Fruit fly (Drosophila melanogaster) whole organism, prepupa: ENCODE results near the gene Mur18B.

ENCODE experiments used
- Blimp-1 ChIP-seq: fragments of 200-800 bp; sonication (Bioruptor generic); optimal IDR thresholded peaks from 3 replicates; lab custom pipeline; 2017; ENCODE audit warnings: missing biosample characterization, missing genetic modification characterization, mild to moderate bottlenecking, moderate library complexity, missing genetic modification reagents
- CG10669 ChIP-seq: fragments of 200-800 bp; sonication (Bioruptor generic); optimal IDR thresholded peaks from 3 replicates; lab custom pipeline; 2018; ENCODE audit warnings: missing biosample characterization, mild to moderate bottlenecking, missing genetic modification characterization, moderate library complexity
- CG11294 ChIP-seq: fragments of 200-800 bp; sonication (Bioruptor generic); IDR thresholded peaks from 2 replicates; pipeline ENCODE4 v1.3.6; 2022; ENCODE audit warnings: missing biosample characterization, missing genetic modification characterization
- CG11762 ChIP-seq: fragments of 200-800 bp; sonication (Bioruptor generic); optimal IDR thresholded peaks from 3 replicates; lab custom pipeline; 2016; ENCODE audit warnings: missing biosample characterization, missing genetic modification characterization; ENCODE audit not compliant: insufficient read depth
- CG11902 ChIP-seq: fragments of 200-800 bp; sonication (Bioruptor generic); optimal IDR thresholded peaks from 3 replicates; lab custom pipeline; 2016; ENCODE audit warnings: missing biosample characterization, missing genetic modification characterization
- CG15336 ChIP-seq: fragments of 200-800 bp; sonication (Bioruptor generic); IDR thresholded peaks from 2 replicates; pipeline ENCODE4 v1.3.6; 2022; ENCODE audit warnings: missing biosample characterization, missing genetic modification characterization
- CG1621 ChIP-seq: fragments of 200-800 bp; sonication (Bioruptor generic); optimal IDR thresholded peaks from 3 replicates; lab custom pipeline; 2018; ENCODE audit warnings: missing biosample characterization, mild to moderate bottlenecking, missing genetic modification characterization
- CG3032 ChIP-seq: fragments of 200-800 bp; optimal IDR thresholded peaks from 2 replicates; lab custom pipeline; 2019; ENCODE audit warnings: missing biosample characterization, mild to moderate bottlenecking, missing genetic modification characterization, moderate library complexity
- CG32006 ChIP-seq: fragments of 200-800 bp; sonication (Bioruptor generic); optimal IDR thresholded peaks from 3 replicates; lab custom pipeline; 2017; ENCODE audit warnings: missing biosample characterization, mild to moderate bottlenecking, missing genetic modification characterization
- CG3919 ChIP-seq: fragments of 200-800 bp; sonication (Bioruptor generic); optimal IDR thresholded peaks from 3 replicates; lab custom pipeline; 2016; ENCODE audit warnings: missing biosample characterization, missing genetic modification characterization
- CG4318 ChIP-seq: fragments of 200-800 bp; sonication (Bioruptor generic); optimal IDR thresholded peaks from 3 replicates; lab custom pipeline; 2017; ENCODE audit warnings: missing biosample characterization, mild to moderate bottlenecking, missing genetic modification characterization
- CG6163 ChIP-seq: fragments of 200-800 bp; sonication (Bioruptor generic); IDR thresholded peaks from 3 replicates; pipeline ENCODE4 v1.3.6; 2022; ENCODE audit warnings: missing biosample characterization, missing genetic modification characterization
- CG6276 ChIP-seq: fragments of 200-800 bp; sonication (Bioruptor generic); optimal IDR thresholded peaks from 2 replicates; lab custom pipeline; 2017; ENCODE audit warnings: missing biosample characterization, mild to moderate bottlenecking, missing genetic modification characterization
- CG6808 ChIP-seq: fragments of 200-800 bp; sonication (Bioruptor generic); optimal IDR thresholded peaks from 3 replicates; lab custom pipeline; 2017; ENCODE audit warnings: missing biosample characterization, missing genetic modification characterization, mild to moderate bottlenecking, moderate library complexity, missing genetic modification reagents
- CG7368 ChIP-seq: fragments of 200-800 bp; sonication (Bioruptor generic); optimal IDR thresholded peaks from 3 replicates; lab custom pipeline; 2016; ENCODE audit warnings: missing biosample characterization, missing genetic modification characterization
- CG8119 ChIP-seq: fragments of 200-800 bp; sonication (Bioruptor generic); IDR thresholded peaks from 3 replicates; pipeline ENCODE4 v1.3.6; 2022; ENCODE audit warnings: missing biosample characterization, missing genetic modification characterization
- CG8319 ChIP-seq: fragments of 200-800 bp; sonication (Bioruptor generic); optimal IDR thresholded peaks from 3 replicates; lab custom pipeline; 2016; ENCODE audit warnings: missing biosample characterization, missing genetic modification characterization
- CG9139 ChIP-seq: fragments of 200-800 bp; sonication (Bioruptor generic); optimal IDR thresholded peaks from 3 replicates; lab custom pipeline; 2017; ENCODE audit warnings: missing biosample characterization, mild to moderate bottlenecking, missing genetic modification characterization
- Eip75B ChIP-seq: fragments of 200-800 bp; sonication (Bioruptor generic); optimal IDR thresholded peaks from 3 replicates; lab custom pipeline; 2016; ENCODE audit warnings: missing biosample characterization, missing genetic modification characterization
- Eip78C ChIP-seq: fragments of 200-800 bp; sonication (Bioruptor generic); peaks from one replicate; lab custom pipeline; 2016; ENCODE audit warnings: missing biosample characterization, missing genetic modification characterization
- Eip93F ChIP-seq: fragments of 200-800 bp; sonication (Bioruptor generic); optimal IDR thresholded peaks from 2 replicates; lab custom pipeline; 2016; ENCODE audit warnings: missing biosample characterization, mild to moderate bottlenecking, missing genetic modification characterization
- Ets96B ChIP-seq: fragments of 200-800 bp; optimal IDR thresholded peaks from 2 replicates; lab custom pipeline; 2019; ENCODE audit warnings: missing biosample characterization, mild to moderate bottlenecking, missing genetic modification characterization, moderate library complexity
- Hr39 ChIP-seq: fragments of 200-800 bp; sonication (Bioruptor generic); optimal IDR thresholded peaks from 2 replicates; lab custom pipeline; 2016; ENCODE audit warnings: missing biosample characterization, missing genetic modification characterization
- Hr4 ChIP-seq: fragments of 200-800 bp; sonication (Bioruptor generic); optimal IDR thresholded peaks from 3 replicates; lab custom pipeline; 2016; ENCODE audit warnings: missing biosample characterization, missing genetic modification characterization
- Lpt ChIP-seq: fragments of 200-800 bp; sonication (Bioruptor generic); optimal IDR thresholded peaks from 3 replicates; lab custom pipeline; 2016; ENCODE audit warnings: missing biosample characterization, missing genetic modification characterization
- Met ChIP-seq: fragments of 200-800 bp; sonication (Bioruptor generic); optimal IDR thresholded peaks from 3 replicates; lab custom pipeline; 2016; ENCODE audit warnings: missing biosample characterization, missing genetic modification characterization
- OdsH ChIP-seq: fragments of 200-800 bp; sonication (Bioruptor generic); optimal IDR thresholded peaks from 3 replicates; lab custom pipeline; 2016; ENCODE audit warnings: missing biosample characterization, missing genetic modification characterization
- Smox ChIP-seq: fragments of 200-800 bp; sonication (Bioruptor generic); optimal IDR thresholded peaks from 3 replicates; lab custom pipeline; 2016; ENCODE audit warnings: missing biosample characterization, missing genetic modification characterization
- Sox102F ChIP-seq: fragments of 200-800 bp; sonication (Bioruptor generic); optimal IDR thresholded peaks from 2 replicates; lab custom pipeline; 2016; ENCODE audit warnings: missing biosample characterization, mild to moderate bottlenecking, missing genetic modification characterization
- Sox14 ChIP-seq: fragments of 200-800 bp; sonication (Bioruptor generic); optimal IDR thresholded peaks from 3 replicates; lab custom pipeline; 2016; ENCODE audit warnings: missing biosample characterization, missing genetic modification characterization
- Sox15 ChIP-seq: fragments of 200-800 bp; sonication (Bioruptor generic); optimal IDR thresholded peaks from 3 replicates; lab custom pipeline; 2016; ENCODE audit warnings: missing biosample characterization, missing genetic modification characterization
- achi ChIP-seq: fragments of 200-800 bp; sonication (Bioruptor generic); optimal IDR thresholded peaks from 3 replicates; lab custom pipeline; 2016; ENCODE audit warnings: missing biosample characterization, missing genetic modification characterization
- cyc ChIP-seq: fragments of 200-800 bp; sonication (Bioruptor generic); optimal IDR thresholded peaks from 3 replicates; lab custom pipeline; 2016; ENCODE audit warnings: missing biosample characterization, missing genetic modification characterization
- dac ChIP-seq: fragments of 200-800 bp; sonication (Bioruptor generic); optimal IDR thresholded peaks from 2 replicates; lab custom pipeline; 2017; ENCODE audit warnings: missing biosample characterization, mild to moderate bottlenecking, missing genetic modification characterization
- dsx ChIP-seq: fragments of 200-800 bp; optimal IDR thresholded peaks from 3 replicates; lab custom pipeline; 2019; ENCODE audit warnings: missing biosample characterization, mild to moderate bottlenecking, missing genetic modification characterization, moderate library complexity; ENCODE audit not compliant: poor library complexity, severe bottlenecking
- eg ChIP-seq: fragments of 200-800 bp; sonication (Bioruptor generic); IDR thresholded peaks from 3 replicates; pipeline ENCODE4 v1.3.6; 2022; ENCODE audit warnings: missing biosample characterization, missing genetic modification characterization
- esn ChIP-seq: fragments of 200-800 bp; sonication (Bioruptor generic); optimal IDR thresholded peaks from 2 replicates; lab custom pipeline; 2016; ENCODE audit warnings: missing biosample characterization, mild to moderate bottlenecking, missing genetic modification characterization, moderate library complexity
- fd85E ChIP-seq: fragments of 200-800 bp; sonication (Bioruptor generic); optimal IDR thresholded peaks from 3 replicates; lab custom pipeline; 2016; ENCODE audit warnings: missing biosample characterization, missing genetic modification characterization
- fkh ChIP-seq: fragments of 200-800 bp; sonication (Bioruptor generic); optimal IDR thresholded peaks from 3 replicates; lab custom pipeline; 2017; ENCODE audit warnings: missing biosample characterization, mild to moderate bottlenecking, missing genetic modification characterization, moderate library complexity
- net ChIP-seq: fragments of 200-800 bp; sonication (Bioruptor generic); optimal IDR thresholded peaks from 3 replicates; lab custom pipeline; 2016; ENCODE audit warnings: missing biosample characterization, missing genetic modification characterization
- pdm3 ChIP-seq: fragments of 200-800 bp; sonication (Bioruptor generic); optimal IDR thresholded peaks from 3 replicates; lab custom pipeline; 2016; ENCODE audit warnings: missing biosample characterization, missing genetic modification characterization
- salr ChIP-seq, 2 experiments: fragments of 200-800 bp; sonication (Bioruptor generic); optimal IDR thresholded peaks; 3 replicates each; lab custom pipeline; 2016 to 2018; ENCODE audit warnings: missing biosample characterization in 2 of 2, missing genetic modification characterization in 2 of 2, mild to moderate bottlenecking in 1 of 2
- spab ChIP-seq: fragments of 200-800 bp; sonication (Bioruptor generic); optimal IDR thresholded peaks from 2 replicates; lab custom pipeline; 2017; ENCODE audit warnings: missing biosample characterization, mild to moderate bottlenecking, missing genetic modification characterization, missing genetic modification reagents
- ss ChIP-seq, 2 experiments: fragments of 200-800 bp; sonication (Bioruptor generic); optimal IDR thresholded peaks; 2 replicates in 1 of 2; 3 replicates in 1 of 2; lab custom pipeline; 2017 to 2018; ENCODE audit warnings: mild to moderate bottlenecking in 2 of 2, missing biosample characterization in 2 of 2, missing genetic modification characterization in 2 of 2, moderate library complexity in 1 of 2
- svp ChIP-seq: fragments of 200-800 bp; sonication (Bioruptor generic); peaks from one replicate; lab custom pipeline; 2016; ENCODE audit warnings: missing biosample characterization, missing genetic modification characterization
- vri ChIP-seq: fragments of 200-800 bp; sonication (Bioruptor generic); optimal IDR thresholded peaks from 3 replicates; lab custom pipeline; 2016; ENCODE audit warnings: missing biosample characterization, mild to moderate bottlenecking, missing genetic modification characterization

The Mur18B gene

dm6 chrX:19164726-19165125, 48.3 kb upstream of the Mur18B start (continued):
- TF ChIP-seq Eip78C (peak; percentile 80), eg (GFP tag; lab: Robert Waterston, UW) (no peak), OdsH (GFP tag; lab: Kevin White, UChicago) (peak; percentile 48), fkh (no peak), achi (peak; percentile 24), CG1621 (tag; lab: Kevin White, UChicago) (no peak), CG8119 (GFP tag; lab: Robert Waterston, UW) (no peak), pdm3 (GFP tag; lab: Kevin White, UChicago) (peak; percentile 44), CG11294 (GFP tag; lab: Robert Waterston, UW) (no peak), dsx (GFP tag; lab: Kevin White, UChicago) (no peak), CG15336 (GFP tag; lab: Robert Waterston, UW) (no peak), CG8319 (GFP tag; lab: Kevin White, UChicago) (no peak), CG6276 (GFP tag; lab: Kevin White, UChicago) (no peak), Sox102F (GFP tag; lab: Kevin White, UChicago) (peak; percentile 68)

DNA sequence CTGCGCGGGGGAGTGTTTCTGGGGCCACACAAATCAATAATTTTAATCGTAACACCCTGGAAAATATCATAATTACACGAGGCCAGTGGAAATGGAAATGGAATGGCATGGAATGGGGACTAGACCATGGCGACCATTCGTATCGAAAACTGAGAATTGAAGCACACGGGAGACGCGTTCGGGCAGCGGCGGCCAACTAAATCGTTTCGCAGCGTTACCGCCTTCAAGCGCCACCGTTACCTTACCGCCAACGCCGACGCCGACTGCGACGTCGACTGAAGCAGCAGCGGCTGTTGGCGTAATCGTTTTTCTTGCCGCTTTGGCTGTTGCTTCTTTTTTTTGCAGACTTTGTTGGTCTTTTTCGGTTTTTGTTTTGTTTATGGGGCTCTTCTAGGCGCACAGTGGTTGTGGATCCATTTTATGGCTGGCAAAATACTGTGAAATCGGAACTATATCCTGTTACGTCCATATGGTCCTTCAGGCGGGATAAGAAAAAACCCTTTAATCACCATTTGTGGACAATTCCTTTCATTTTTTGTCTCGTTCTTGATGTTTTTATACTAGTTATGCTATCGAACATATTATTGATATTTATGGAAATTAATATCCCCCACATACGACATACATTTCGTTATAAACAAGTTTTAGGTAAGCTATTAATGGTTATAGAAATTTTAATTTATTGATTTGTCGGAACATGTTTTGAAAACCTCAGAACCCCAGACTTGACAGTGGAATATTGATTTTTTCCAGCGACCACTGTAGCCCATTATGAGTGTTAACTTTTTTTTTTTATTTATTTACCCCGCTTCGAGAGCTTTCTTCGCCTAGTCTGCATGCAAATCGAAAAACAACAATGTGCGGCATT, 47.7 kb upstream of the Mur18B start:
- peak; percentile 18 for TF ChIP-seq CG10669 (GFP tag; lab: Kevin White, UChicago)
- no peak for TF ChIP-seq net (GFP tag; lab: Kevin White, UChicago)
- TF ChIP-seq Eip75B (GFP tag; lab: Kevin White, UChicago), result no peak
- peak; percentile 17 for TF ChIP-seq Smox
- TF ChIP-seq CG11762 (GFP tag; lab: Kevin White, UChicago), result no peak
- peak; percentile 70 to 73 for TF ChIP-seq ss (GFP tag; optimal IDR thresholded peaks at IDR 0.05; lab: Kevin White, UChicago)
- no peak for TF ChIP-seq Hr4
- TF ChIP-seq eg (GFP tag; lab: Robert Waterston, UW), result peak; percentile 67
- no peak for TF ChIP-seq Sox14 (GFP tag; lab: Kevin White, UChicago)
- TF ChIP-seq CG4318 (GFP tag; lab: Kevin White, UChicago), result peak; percentile 21
- TF ChIP-seq vri (GFP tag; lab: Kevin White, UChicago), result peak; percentile 67
- TF ChIP-seq svp (GFP tag; lab: Kevin White, UChicago), result no peak
- no peak for TF ChIP-seq Eip93F (GFP tag; lab: Kevin White, UChicago)
- TF ChIP-seq fd85E (GFP tag; lab: Kevin White, UChicago), result no peak
- no peak for TF ChIP-seq Lpt (GFP tag; lab: Kevin White, UChicago)
- TF ChIP-seq CG32006 (GFP tag; lab: Kevin White, UChicago), result peak; percentile 54
- TF ChIP-seq Met (GFP tag; lab: Kevin White, UChicago), result no peak
- peak; percentile 86 for TF ChIP-seq Eip78C
- no peak for TF ChIP-seq Blimp-1 (GFP tag; lab: Kevin White, UChicago)
- TF ChIP-seq CG6163 (GFP tag; lab: Robert Waterston, UW), result peak; percentile 78; the same call in 2 of the 3 replicates
- TF ChIP-seq CG11294 (GFP tag; lab: Robert Waterston, UW), result no peak
- TF ChIP-seq CG9139 (GFP tag; lab: Kevin White, UChicago), result peak; percentile 63
- no peak for TF ChIP-seq CG11902 (GFP tag; lab: Kevin White, UChicago)
- TF ChIP-seq esn, result peak; percentile 16
- TF ChIP-seq Hr39 (GFP tag; lab: Kevin White, UChicago), result peak; percentile 7
- peak; percentile 37 for TF ChIP-seq CG3032 (tag; lab: Kevin White, UChicago)
- TF ChIP-seq dsx (GFP tag; lab: Kevin White, UChicago), result peak; percentile 49
- peak; percentile 5 for TF ChIP-seq pdm3 (GFP tag; lab: Kevin White, UChicago)
- TF ChIP-seq cyc (GFP tag; lab: Kevin White, UChicago), result no peak
- TF ChIP-seq CG3919 (GFP tag; lab: Kevin White, UChicago), result no peak
- peak; percentile 23 for TF ChIP-seq Ets96B
- TF ChIP-seq CG1621 (tag; lab: Kevin White, UChicago), result peak; percentile 59
- no peak for TF ChIP-seq CG8319 (GFP tag; lab: Kevin White, UChicago)
- peak; percentile 16; the same call in 1 of the 2 replicates for TF ChIP-seq CG15336 (GFP tag; lab: Robert Waterston, UW)
- TF ChIP-seq salr (GFP tag; optimal IDR thresholded peaks at IDR 0.05; lab: Kevin White, UChicago), result peak in 1 of 2 experiments; percentile 18
- TF ChIP-seq spab (GFP tag; lab: Kevin White, UChicago), result peak; percentile 45
- no peak for TF ChIP-seq Sox102F (GFP tag; lab: Kevin White, UChicago)
- no peak for TF ChIP-seq CG7368 (GFP tag; lab: Kevin White, UChicago)
- peak; percentile 48 for TF ChIP-seq CG6808 (GFP tag; lab: Kevin White, UChicago)
- TF ChIP-seq dac, result no peak
- peak; percentile 40 for TF ChIP-seq CG6276 (GFP tag; lab: Kevin White, UChicago)
- TF ChIP-seq Sox15 (GFP tag; lab: Kevin White, UChicago), result no peak
- TF ChIP-seq fkh, result no peak
